Fruit fly (Drosophila melanogaster) whole organism, embryonic: Measurements from ENCODE around the gene defl.

Experiments
- CG12236 ChIP-seq: fragments of 200-800 bp; sonication (Bioruptor generic); optimal IDR thresholded peaks from 2 replicates; lab custom pipeline; 2016; ENCODE audit warnings: missing biosample characterization, missing genetic modification characterization
- CG12744 ChIP-seq: fragments of 200-800 bp; sonication (Bioruptor generic); optimal IDR thresholded peaks from 2 replicates; lab custom pipeline; 2016; ENCODE audit warnings: missing biosample characterization, missing genetic modification characterization
- CG13624 ChIP-seq: fragments of 200-800 bp; sonication (Bioruptor generic); optimal IDR thresholded peaks from 2 replicates; lab custom pipeline; 2016; ENCODE audit warnings: missing biosample characterization, missing genetic modification characterization
- CG14014 ChIP-seq: fragments of 200-800 bp; sonication (Bioruptor generic); IDR thresholded peaks from 2 replicates; pipeline ENCODE4 v1.3.6; 2022; ENCODE audit warnings: missing biosample characterization, missing genetic modification characterization
- CG15011 ChIP-seq: fragments of 200-800 bp; sonication (Bioruptor generic); optimal IDR thresholded peaks from 3 replicates; lab custom pipeline; 2018; ENCODE audit warnings: missing biosample characterization, mild to moderate bottlenecking, missing genetic modification characterization
- CG17829 ChIP-seq: fragments of 200-800 bp; optimal IDR thresholded peaks from 2 replicates; lab custom pipeline; 2019; ENCODE audit warnings: missing biosample characterization, mild to moderate bottlenecking, missing genetic modification characterization, moderate library complexity
- CG18262 ChIP-seq: fragments of 200-800 bp; optimal IDR thresholded peaks from 3 replicates; lab custom pipeline; 2019; ENCODE audit warnings: missing biosample characterization, mild to moderate bottlenecking, missing genetic modification characterization, moderate library complexity
- CG18764 ChIP-seq: fragments of 200-800 bp; sonication (Bioruptor generic); optimal IDR thresholded peaks from 3 replicates; lab custom pipeline; 2016; ENCODE audit warnings: missing biosample characterization, missing genetic modification characterization
- CG2199 ChIP-seq: fragments of 200-800 bp; sonication (Bioruptor generic); IDR thresholded peaks from 3 replicates; pipeline ENCODE4 v1.3.6; 2022; ENCODE audit warnings: missing biosample characterization, missing genetic modification characterization
- CG3281 ChIP-seq: fragments of 200-800 bp; sonication (Bioruptor generic); optimal IDR thresholded peaks from 3 replicates; lab custom pipeline; 2017; ENCODE audit warnings: missing biosample characterization, mild to moderate bottlenecking, missing genetic modification characterization
- CG3407 ChIP-seq: fragments of 200-800 bp; sonication (Bioruptor generic); optimal IDR thresholded peaks from 2 replicates; lab custom pipeline; 2018; ENCODE audit warnings: missing biosample characterization, mild to moderate bottlenecking, missing genetic modification characterization
- CG3995 ChIP-seq: fragments of 200-800 bp; sonication (Bioruptor generic); optimal IDR thresholded peaks from 3 replicates; lab custom pipeline; 2016; ENCODE audit warnings: missing biosample characterization, missing genetic modification characterization
- CG4404 ChIP-seq: fragments of 200-800 bp; sonication (Bioruptor generic); IDR thresholded peaks from 2 replicates; pipeline ENCODE4 v1.3.6; 2022; ENCODE audit warnings: missing biosample characterization, missing genetic modification characterization
- CG4424 ChIP-seq: fragments of 200-800 bp; sonication (Bioruptor generic); optimal IDR thresholded peaks from 3 replicates; lab custom pipeline; 2016; ENCODE audit warnings: missing biosample characterization, missing genetic modification characterization
- CG6254 ChIP-seq: fragments of 200-800 bp; sonication (Bioruptor generic); optimal IDR thresholded peaks from 3 replicates; lab custom pipeline; 2017; ENCODE audit warnings: mild to moderate bottlenecking, missing biosample characterization, missing genetic modification reagents, missing genetic modification characterization
- CG6854 ChIP-seq: fragments of 200-800 bp; sonication (Bioruptor generic); optimal IDR thresholded peaks from 3 replicates; lab custom pipeline; 2017; ENCODE audit warnings: missing biosample characterization, mild to moderate bottlenecking, missing genetic modification characterization
- CG7372 ChIP-seq: fragments of 200-800 bp; sonication (Bioruptor generic); IDR thresholded peaks from 2 replicates; pipeline ENCODE4 v1.3.6; 2022; ENCODE audit warnings: missing biosample characterization, missing genetic modification characterization
- CG7556 ChIP-seq: fragments of 200-800 bp; sonication (Bioruptor generic); optimal IDR thresholded peaks from 2 replicates; lab custom pipeline; 2017; ENCODE audit warnings: missing biosample characterization, mild to moderate bottlenecking, missing genetic modification characterization
- CG8478 ChIP-seq: fragments of >200 bp; optimal IDR thresholded peaks from 2 replicates; lab custom pipeline; 2018
- CG9876 ChIP-seq: fragments of 200-800 bp; sonication (Bioruptor generic); optimal IDR thresholded peaks from 2 replicates; lab custom pipeline; 2016; ENCODE audit warnings: missing biosample characterization, missing genetic modification characterization
- CrebB ChIP-seq: fragments of 200-800 bp; sonication (Bioruptor generic); optimal IDR thresholded peaks from 3 replicates; lab custom pipeline; 2018; ENCODE audit warnings: missing biosample characterization, mild to moderate bottlenecking, missing genetic modification characterization
- Dref ChIP-seq: fragments of 200-800 bp; sonication (Bioruptor generic); IDR thresholded peaks from 2 replicates; pipeline ENCODE4 v1.3.6; 2022; ENCODE audit warnings: missing biosample characterization, missing genetic modification characterization
- Gug ChIP-seq: fragments of 200-800 bp; sonication (Bioruptor generic); IDR thresholded peaks from 4 replicates; pipeline ENCODE4 v1.3.6; 2022; ENCODE audit warnings: missing biosample characterization, missing genetic modification characterization
- H2.0 ChIP-seq: fragments of 200-800 bp; sonication (Bioruptor generic); IDR thresholded peaks from 2 replicates; pipeline ENCODE4 v1.3.6; 2022; ENCODE audit warnings: missing biosample characterization, missing genetic modification characterization
- Hand ChIP-seq: fragments of 200-800 bp; sonication (Bioruptor generic); optimal IDR thresholded peaks from 2 replicates; lab custom pipeline; 2017; ENCODE audit warnings: mild to moderate bottlenecking, missing biosample characterization, missing genetic modification reagents, missing genetic modification characterization
- HmgD ChIP-seq: fragments of 200-800 bp; sonication (Bioruptor generic); optimal IDR thresholded peaks from 3 replicates; lab custom pipeline; 2016; ENCODE audit warnings: missing biosample characterization, missing genetic modification characterization
- Hsf ChIP-seq: fragments of 200-800 bp; sonication (Bioruptor generic); optimal IDR thresholded peaks from 3 replicates; lab custom pipeline; 2016; ENCODE audit warnings: missing biosample characterization, missing genetic modification characterization
- Jarid2 ChIP-seq: fragments of 200-800 bp; sonication (Bioruptor generic); optimal IDR thresholded peaks from 3 replicates; lab custom pipeline; 2017; ENCODE audit warnings: mild to moderate bottlenecking, missing biosample characterization, missing genetic modification reagents, missing genetic modification characterization
- Meics ChIP-seq: fragments of 200-800 bp; sonication (Bioruptor generic); optimal IDR thresholded peaks from 2 replicates; lab custom pipeline; 2017; ENCODE audit warnings: missing biosample characterization, mild to moderate bottlenecking, missing genetic modification characterization
- Mes4 ChIP-seq: fragments of 200-800 bp; sonication (Bioruptor generic); optimal IDR thresholded peaks from 2 replicates; lab custom pipeline; 2016; ENCODE audit warnings: missing biosample characterization, missing genetic modification characterization
- NfI ChIP-seq: fragments of 200-800 bp; sonication (Bioruptor generic); optimal IDR thresholded peaks from 3 replicates; lab custom pipeline; 2018; ENCODE audit warnings: missing biosample characterization, mild to moderate bottlenecking, missing genetic modification characterization, moderate library complexity
- ato ChIP-seq: fragments of 200-800 bp; sonication (Bioruptor generic); IDR thresholded peaks from 2 replicates; pipeline ENCODE4 v1.3.6; 2022; ENCODE audit warnings: missing biosample characterization, missing genetic modification characterization; ENCODE audit not compliant: partially characterized antibody
- br ChIP-seq: fragments of >200 bp; optimal IDR thresholded peaks from 2 replicates; lab custom pipeline; 2017
- disco-r ChIP-seq: fragments of 200-800 bp; sonication (Bioruptor generic); optimal IDR thresholded peaks from 2 replicates; lab custom pipeline; 2016; ENCODE audit warnings: missing biosample characterization, missing genetic modification characterization
- ems ChIP-seq: fragments of 200-800 bp; sonication (Bioruptor generic); optimal IDR thresholded peaks from 3 replicates; lab custom pipeline; 2016; ENCODE audit warnings: missing biosample characterization, missing genetic modification characterization
- exex ChIP-seq: fragments of 200-800 bp; sonication (Bioruptor generic); optimal IDR thresholded peaks from 4 replicates; lab custom pipeline; 2018; ENCODE audit warnings: missing biosample characterization, mild to moderate bottlenecking, missing genetic modification characterization, moderate library complexity
- eyg ChIP-seq: fragments of 200-800 bp; sonication (Bioruptor generic); optimal IDR thresholded peaks from 3 replicates; lab custom pipeline; 2016; ENCODE audit warnings: missing biosample characterization, missing genetic modification characterization
- gsb ChIP-seq: fragments of 200-800 bp; sonication (Bioruptor generic); IDR thresholded peaks from 2 replicates; pipeline ENCODE4 v1.3.6; 2022; ENCODE audit warnings: missing biosample characterization, missing genetic modification characterization
- jigr1 ChIP-seq: fragments of 200-800 bp; sonication (Bioruptor generic); IDR thresholded peaks from 3 replicates; pipeline ENCODE4 v1.3.6; 2022; ENCODE audit warnings: missing biosample characterization, missing genetic modification characterization
- jumu ChIP-seq: fragments of 200-800 bp; sonication (Bioruptor generic); optimal IDR thresholded peaks from 3 replicates; lab custom pipeline; 2016; ENCODE audit warnings: missing biosample characterization, missing genetic modification characterization
- ken ChIP-seq: fragments of 200-800 bp; sonication (Bioruptor generic); IDR thresholded peaks from 3 replicates; pipeline ENCODE4 v1.3.6; 2022; ENCODE audit warnings: missing biosample characterization, missing genetic modification characterization
- nerfin-2 ChIP-seq: fragments of 200-800 bp; sonication (Bioruptor generic); IDR thresholded peaks from 2 replicates; pipeline ENCODE4 v1.3.6; 2022; ENCODE audit warnings: missing biosample characterization, missing genetic modification characterization; ENCODE audit not compliant: partially characterized antibody
- oc ChIP-seq: fragments of 200-800 bp; sonication (Bioruptor generic); optimal IDR thresholded peaks from 2 replicates; lab custom pipeline; 2018; ENCODE audit warnings: missing biosample characterization, mild to moderate bottlenecking, missing genetic modification characterization, moderate library complexity
- p53 ChIP-seq: fragments of 200-800 bp; sonication (Bioruptor generic); optimal IDR thresholded peaks from 2 replicates; lab custom pipeline; 2016; ENCODE audit warnings: missing biosample characterization, missing genetic modification characterization
- pan ChIP-seq, 4 experiments: fragments of >200 bp in 3 of 4; fragments of 200-800 bp in 1 of 4; sonication (Bioruptor generic) in 1 of 4; optimal IDR thresholded peaks in 3 of 4; IDR thresholded peaks in 1 of 4; 2 replicates each; pipeline versions ENCODE4 v1.3.6 to Lab custom; 2017 to 2022; ENCODE audit warnings: missing biosample characterization in 2 of 4, missing genetic modification characterization in 2 of 4, mixed read lengths in 1 of 4
- repo ChIP-seq: fragments of 200-800 bp; sonication (Bioruptor generic); optimal IDR thresholded peaks from 2 replicates; lab custom pipeline; 2016; ENCODE audit warnings: missing biosample characterization, missing genetic modification characterization
- ro ChIP-seq: fragments of 200-800 bp; sonication (Bioruptor generic); IDR thresholded peaks from 2 replicates; pipeline ENCODE4 v1.3.6; 2022; ENCODE audit warnings: missing biosample characterization, missing genetic modification characterization
- shn ChIP-seq: fragments of 200-800 bp; sonication (Bioruptor generic); optimal IDR thresholded peaks from 3 replicates; lab custom pipeline; 2016; ENCODE audit warnings: missing biosample characterization, missing genetic modification characterization
- sim ChIP-seq: fragments of 200-800 bp; sonication (Bioruptor generic); IDR thresholded peaks from 2 replicates; pipeline ENCODE4 v1.3.6; 2022; ENCODE audit warnings: missing biosample characterization, missing genetic modification characterization
- slbo ChIP-seq: fragments of 200-800 bp; sonication (Bioruptor generic); IDR thresholded peaks from 2 replicates; pipeline ENCODE4 v1.3.6; 2022; ENCODE audit warnings: missing biosample characterization, missing genetic modification characterization
- sr ChIP-seq: fragments of 200-800 bp; sonication (Bioruptor generic); IDR thresholded peaks from 3 replicates; pipeline ENCODE4 v1.3.6; 2022; ENCODE audit warnings: missing biosample characterization, missing genetic modification characterization
- vfl ChIP-seq: fragments of 200-800 bp; sonication (Bioruptor generic); optimal IDR thresholded peaks from 2 replicates; lab custom pipeline; 2016; ENCODE audit warnings: missing biosample characterization, missing genetic modification characterization
- z ChIP-seq: fragments of 200-800 bp; sonication (Bioruptor generic); IDR thresholded peaks from 3 replicates; pipeline ENCODE4 v1.3.6; 2022; ENCODE audit warnings: missing biosample characterization, missing genetic modification characterization

Gene defl

dm6 chr3L:9718929-9719328, 4.3 kb upstream of the defl start, which contains the start of the genes CG18178 and CG14174 (continued):
- no peak for TF ChIP-seq CG13624
- peak; percentile 35 for TF ChIP-seq CG7556 (GFP tag; lab: Kevin White, UChicago)
- TF ChIP-seq vfl (GFP tag; lab: Kevin White, UChicago): no peak
- peak; percentile 76 for TF ChIP-seq NfI (GFP tag; lab: Kevin White, UChicago)
- peak; percentile 2 for TF ChIP-seq CG3995 (GFP tag; lab: Kevin White, UChicago)
- peak; percentile 83 for TF ChIP-seq CG17829 (tag; lab: Kevin White, UChicago)
- TF ChIP-seq CrebB (tag; lab: Kevin White, UChicago): peak; percentile 14
- TF ChIP-seq CG6854 (GFP tag; lab: Kevin White, UChicago): no peak
- TF ChIP-seq CG3281 (GFP tag; lab: Kevin White, UChicago): peak; percentile 70
- TF ChIP-seq oc (tag; lab: Kevin White, UChicago): no peak
- TF ChIP-seq CG9876 (GFP tag; lab: Kevin White, UChicago): no peak
- TF ChIP-seq Hsf (GFP tag; lab: Kevin White, UChicago): peak; percentile 25
- peak; percentile 22 for TF ChIP-seq exex (tag; lab: Kevin White, UChicago)
- TF ChIP-seq CG3407 (GFP tag; lab: Kevin White, UChicago): no peak
- peak; percentile 2 for TF ChIP-seq Hand
- peak; percentile 83 for TF ChIP-seq slbo (GFP tag; lab: Robert Waterston, UW)
- TF ChIP-seq z: no peak
- TF ChIP-seq CG18262: peak; percentile 78
- TF ChIP-seq CG6254: peak; percentile 38
- TF ChIP-seq Jarid2 (GFP tag; lab: Kevin White, UChicago): no peak
- no peak for TF ChIP-seq Mes4 (GFP tag; lab: Kevin White, UChicago)
- TF ChIP-seq Meics (GFP tag; lab: Kevin White, UChicago): peak; percentile 48
- no peak for TF ChIP-seq sim (GFP tag; lab: Robert Waterston, UW)
- no peak for TF ChIP-seq ems (GFP tag; lab: Kevin White, UChicago)
- TF ChIP-seq shn (GFP tag; lab: Kevin White, UChicago): no peak
- TF ChIP-seq Gug (GFP tag; lab: Robert Waterston, UW): peak; percentile 13; the same call in 1 of the 4 replicates
- TF ChIP-seq CG18764 (GFP tag; lab: Kevin White, UChicago): peak; percentile 49
- no peak for TF ChIP-seq jumu
- no peak for TF ChIP-seq CG12236 (GFP tag; lab: Kevin White, UChicago)
- TF ChIP-seq CG4404: peak; percentile 62
- TF ChIP-seq br: no peak
- TF ChIP-seq jigr1: no peak
- peak; percentile 66 for TF ChIP-seq CG7372 (GFP tag; lab: Robert Waterston, UW)
- TF ChIP-seq sr (GFP tag; lab: Robert Waterston, UW): no peak
- TF ChIP-seq ro (GFP tag; lab: Robert Waterston, UW): no peak
- no peak for TF ChIP-seq disco-r (GFP tag; lab: Kevin White, UChicago)
- TF ChIP-seq gsb (GFP tag; lab: Robert Waterston, UW): no peak
- peak; percentile 60; the same call in 2 of the 3 replicates for TF ChIP-seq ken (GFP tag; lab: Robert Waterston, UW)
- TF ChIP-seq eyg: no peak
- TF ChIP-seq HmgD (GFP tag; lab: Kevin White, UChicago): no peak
- TF ChIP-seq CG14014 (GFP tag; lab: Robert Waterston, UW): peak; percentile 63; the same call in 1 of the 2 replicates
- no peak for TF ChIP-seq CG15011 (GFP tag; lab: Kevin White, UChicago)
- TF ChIP-seq pan (optimal IDR thresholded peaks at IDR 0.05; lab: Kevin White, UChicago): no peak
- peak in 1 of 2 experiments; percentile 51 for TF ChIP-seq pan (GFP tag; optimal IDR thresholded peaks at IDR 0.05 in 1 of 2, IDR thresholded peaks at IDR 0.05 in 1 of 2)
- no peak; the same call in 1 of the 2 replicates for TF ChIP-seq Dref
- TF ChIP-seq H2.0 (GFP tag; lab: Robert Waterston, UW): peak; percentile 33; the same call in 1 of the 2 replicates
- TF ChIP-seq p53: no peak
- peak; percentile 74 for TF ChIP-seq CG4424
- no peak for TF ChIP-seq CG12744
- no peak for TF ChIP-seq repo
- TF ChIP-seq nerfin-2 (GFP tag; lab: Robert Waterston, UW): no peak
- no peak for TF ChIP-seq ato
- no peak for TF ChIP-seq CG2199 (GFP tag; lab: Robert Waterston, UW)
- no peak for TF ChIP-seq CG8478 (lab: Kevin White, UChicago)
